Fruit fly (Drosophila melanogaster) whole organism, embryonic: ENCODE data around the gene pnt.
A peak's percentile ranks its signal among the peaks of the same experiment; 100 is the strongest.

Experiments
- ATbp ChIP-seq: fragments of 200-800 bp; sonication (Bioruptor generic); optimal IDR thresholded peaks from 2 replicates; lab custom pipeline; 2017; ENCODE audit warnings: missing biosample characterization, mild to moderate bottlenecking, missing genetic modification characterization, missing genetic modification reagents
- B-H2 ChIP-seq: fragments of 200-800 bp; sonication (Bioruptor generic); optimal IDR thresholded peaks from 2 replicates; lab custom pipeline; 2018; ENCODE audit warnings: missing biosample characterization, mild to moderate bottlenecking, missing genetic modification characterization
- CG11560 ChIP-seq: fragments of 200-800 bp; sonication (Bioruptor generic); IDR thresholded peaks from 3 replicates; pipeline ENCODE4 v1.3.6; 2022; ENCODE audit warnings: missing biosample characterization, missing genetic modification characterization
- CG12155 ChIP-seq: fragments of 200-800 bp; sonication (Bioruptor generic); optimal IDR thresholded peaks from 3 replicates; lab custom pipeline; 2016; ENCODE audit warnings: missing biosample characterization, missing genetic modification characterization
- CG14710 ChIP-seq: fragments of 200-800 bp; sonication (Bioruptor generic); optimal IDR thresholded peaks from 3 replicates; lab custom pipeline; 2019; ENCODE audit warnings: missing biosample characterization, mild to moderate bottlenecking, missing genetic modification characterization, moderate library complexity
- CG14860 ChIP-seq: fragments of 200-800 bp; sonication (Bioruptor generic); IDR thresholded peaks from 3 replicates; pipeline ENCODE4 v1.3.6; 2022; ENCODE audit warnings: missing biosample characterization, missing genetic modification characterization; ENCODE audit not compliant: partially characterized antibody
- CG14965 ChIP-seq: fragments of 200-800 bp; sonication (Bioruptor generic); optimal IDR thresholded peaks from 2 replicates; lab custom pipeline; 2016; ENCODE audit warnings: missing biosample characterization, missing genetic modification characterization, borderline replicate concordance
- CG15601 ChIP-seq: fragments of 200-800 bp; sonication (Bioruptor generic); optimal IDR thresholded peaks from 3 replicates; lab custom pipeline; 2019; ENCODE audit warnings: missing biosample characterization, mild to moderate bottlenecking, missing genetic modification characterization, moderate library complexity
- CG17186 ChIP-seq: fragments of 200-800 bp; sonication (Bioruptor generic); optimal IDR thresholded peaks from 3 replicates; lab custom pipeline; 2017; ENCODE audit warnings: missing biosample characterization, missing genetic modification reagents, missing genetic modification characterization
- CG17568 ChIP-seq: fragments of 200-800 bp; sonication (Bioruptor generic); optimal IDR thresholded peaks from 2 replicates; lab custom pipeline; 2018; ENCODE audit warnings: missing biosample characterization, mild to moderate bottlenecking, missing genetic modification characterization, moderate library complexity
- CG2120 ChIP-seq: fragments of 200-800 bp; sonication (Bioruptor generic); optimal IDR thresholded peaks from 3 replicates; lab custom pipeline; 2016; ENCODE audit warnings: missing biosample characterization, missing genetic modification characterization
- CG31224 ChIP-seq: fragments of 200-800 bp; sonication (Bioruptor generic); IDR thresholded peaks from 2 replicates; pipeline ENCODE4 v1.3.6; 2022; ENCODE audit warnings: missing biosample characterization, missing genetic modification characterization
- CG32772 ChIP-seq: fragments of 200-800 bp; sonication (Bioruptor generic); IDR thresholded peaks from 2 replicates; pipeline ENCODE4 v1.3.6; 2022; ENCODE audit warnings: missing biosample characterization, missing genetic modification characterization
- CG33557 ChIP-seq: fragments of 200-800 bp; sonication (Bioruptor generic); optimal IDR thresholded peaks from 2 replicates; lab custom pipeline; 2019; ENCODE audit warnings: missing biosample characterization, mild to moderate bottlenecking, missing genetic modification characterization, moderate library complexity
- CG34422 ChIP-seq: fragments of 200-800 bp; sonication (Bioruptor generic); IDR thresholded peaks from 3 replicates; pipeline ENCODE4 v1.3.6; 2022; ENCODE audit warnings: missing biosample characterization, missing genetic modification characterization
- CG4328 ChIP-seq: fragments of 200-800 bp; sonication (Bioruptor generic); optimal IDR thresholded peaks from 3 replicates; lab custom pipeline; 2017; ENCODE audit warnings: missing biosample characterization, missing genetic modification reagents, missing genetic modification characterization
- CG6683 ChIP-seq: fragments of 200-800 bp; sonication (Bioruptor generic); optimal IDR thresholded peaks from 2 replicates; lab custom pipeline; 2017; ENCODE audit warnings: missing biosample characterization, mild to moderate bottlenecking, missing genetic modification characterization, missing genetic modification reagents
- CG6813 ChIP-seq: fragments of 200-800 bp; sonication (Bioruptor generic); optimal IDR thresholded peaks from 2 replicates; lab custom pipeline; 2017; ENCODE audit warnings: missing biosample characterization, missing genetic modification characterization, mild to moderate bottlenecking, moderate library complexity, missing genetic modification reagents
- CG6854 ChIP-seq: fragments of 200-800 bp; sonication (Bioruptor generic); optimal IDR thresholded peaks from 3 replicates; lab custom pipeline; 2017; ENCODE audit warnings: missing biosample characterization, mild to moderate bottlenecking, missing genetic modification characterization
- CG7786 ChIP-seq: fragments of 200-800 bp; sonication (Bioruptor generic); optimal IDR thresholded peaks from 2 replicates; lab custom pipeline; 2016; ENCODE audit warnings: missing biosample characterization, missing genetic modification characterization
- CG8290 ChIP-seq, 3 experiments: fragments of 200-800 bp; sonication (Bioruptor generic); optimal IDR thresholded peaks; 2 replicates each; lab custom pipeline; 2016 to 2019; ENCODE audit warnings: missing biosample characterization in 3 of 3, missing genetic modification characterization in 3 of 3, mild to moderate bottlenecking in 2 of 3, moderate library complexity in 1 of 3
- CG8359 ChIP-seq: fragments of 200-800 bp; sonication (Bioruptor generic); optimal IDR thresholded peaks from 2 replicates; lab custom pipeline; 2017; ENCODE audit warnings: missing biosample characterization, mild to moderate bottlenecking, missing genetic modification characterization, borderline replicate concordance
- CG9437 ChIP-seq: fragments of 200-800 bp; sonication (Bioruptor generic); optimal IDR thresholded peaks from 2 replicates; lab custom pipeline; 2018; ENCODE audit warnings: missing biosample characterization, mild to moderate bottlenecking, missing genetic modification characterization
- CG9876 ChIP-seq: fragments of 200-800 bp; sonication (Bioruptor generic); optimal IDR thresholded peaks from 2 replicates; lab custom pipeline; 2016; ENCODE audit warnings: missing biosample characterization, missing genetic modification characterization
- D19A ChIP-seq: fragments of 200-800 bp; optimal IDR thresholded peaks from 3 replicates; lab custom pipeline; 2019; ENCODE audit warnings: missing biosample characterization, mild to moderate bottlenecking, missing genetic modification characterization, moderate library complexity
- Eip74EF ChIP-seq, 2 experiments: fragments of 200-800 bp in 1 of 2; fragments of >200 bp in 1 of 2; sonication (Bioruptor generic) in 1 of 2; optimal IDR thresholded peaks; 2 replicates each; lab custom pipeline; 2017 to 2019; ENCODE audit warnings: missing biosample characterization in 2 of 2, missing genetic modification characterization in 2 of 2, mild to moderate bottlenecking in 1 of 2, moderate library complexity in 1 of 2
- Gug ChIP-seq: fragments of 200-800 bp; sonication (Bioruptor generic); IDR thresholded peaks from 4 replicates; pipeline ENCODE4 v1.3.6; 2022; ENCODE audit warnings: missing biosample characterization, missing genetic modification characterization
- HLH54F ChIP-seq: fragments of 200-800 bp; sonication (Bioruptor generic); optimal IDR thresholded peaks from 3 replicates; lab custom pipeline; 2016; ENCODE audit warnings: missing biosample characterization, missing genetic modification characterization
- Hr78 ChIP-seq, 2 experiments: fragments of 200-800 bp in 1 of 2; fragments of >200 bp in 1 of 2; sonication (Bioruptor generic) in 1 of 2; optimal IDR thresholded peaks; 2 replicates each; lab custom pipeline; 2017 to 2019; ENCODE audit warnings: missing biosample characterization in 2 of 2, missing genetic modification characterization in 2 of 2, mild to moderate bottlenecking in 1 of 2, moderate library complexity in 1 of 2
- Lim3 ChIP-seq: fragments of 200-800 bp; sonication (Bioruptor generic); IDR thresholded peaks from 2 replicates; pipeline ENCODE4 v1.3.6; 2022; ENCODE audit warnings: missing biosample characterization, missing genetic modification characterization
- MTF-1 ChIP-seq: fragments of 200-800 bp; sonication (Bioruptor generic); optimal IDR thresholded peaks from 2 replicates; lab custom pipeline; 2018; ENCODE audit warnings: missing biosample characterization, mild to moderate bottlenecking, missing genetic modification characterization, borderline replicate concordance
- NC2β ChIP-seq: fragments of 200-800 bp; sonication (Bioruptor generic); optimal IDR thresholded peaks from 2 replicates; lab custom pipeline; 2016; ENCODE audit warnings: missing biosample characterization, missing genetic modification characterization
- Ravus ChIP-seq: fragments of 200-800 bp; sonication (Bioruptor generic); IDR thresholded peaks from 2 replicates; pipeline ENCODE4 v1.3.6; 2022; ENCODE audit warnings: missing biosample characterization, missing genetic modification characterization
- Side ChIP-seq: fragments of 200-800 bp; sonication (Bioruptor generic); optimal IDR thresholded peaks from 2 replicates; lab custom pipeline; 2016; ENCODE audit warnings: missing biosample characterization, missing genetic modification characterization
- Trl ChIP-seq, 3 experiments: fragments of >200 bp in 2 of 3; fragments of 200-800 bp in 1 of 3; sonication (Bioruptor generic) in 1 of 3; optimal IDR thresholded peaks; 2 replicates in 1 of 3; 3 replicates in 2 of 3; lab custom pipeline; 2016 to 2017; ENCODE audit warnings: missing biosample characterization in 1 of 3, missing genetic modification characterization in 1 of 3
- ara ChIP-seq: fragments of 200-800 bp; sonication (Bioruptor generic); IDR thresholded peaks from 2 replicates; pipeline ENCODE4 v1.3.6; 2022; ENCODE audit warnings: missing biosample characterization, missing genetic modification characterization
- ase ChIP-seq: fragments of 200-800 bp; sonication (Bioruptor generic); IDR thresholded peaks from 3 replicates; pipeline ENCODE4 v1.3.6; 2022; ENCODE audit warnings: missing biosample characterization, missing genetic modification characterization
- bowl ChIP-seq: fragments of 200-800 bp; sonication (Bioruptor generic); IDR thresholded peaks from 2 replicates; pipeline ENCODE4 v1.3.6; 2022; ENCODE audit warnings: missing biosample characterization, missing genetic modification characterization
- dm ChIP-seq: fragments of 200-800 bp; sonication (Bioruptor generic); optimal IDR thresholded peaks from 3 replicates; lab custom pipeline; 2016; ENCODE audit warnings: missing biosample characterization, missing genetic modification characterization
- ems ChIP-seq: fragments of 200-800 bp; sonication (Bioruptor generic); optimal IDR thresholded peaks from 3 replicates; lab custom pipeline; 2016; ENCODE audit warnings: missing biosample characterization, missing genetic modification characterization
- gce ChIP-seq: fragments of 200-800 bp; sonication (Bioruptor generic); IDR thresholded peaks from 3 replicates; pipeline ENCODE4 v1.3.6; 2022; ENCODE audit warnings: missing biosample characterization, missing genetic modification characterization
- kni ChIP-seq: fragments of 200-800 bp; sonication (Bioruptor generic); optimal IDR thresholded peaks from 3 replicates; lab custom pipeline; 2017; ENCODE audit warnings: mild to moderate bottlenecking, missing biosample characterization, missing genetic modification reagents, missing genetic modification characterization
- knrl ChIP-seq: fragments of 200-800 bp; sonication (Bioruptor generic); IDR thresholded peaks from 3 replicates; pipeline ENCODE4 v1.3.6; 2022; ENCODE audit warnings: missing biosample characterization, missing genetic modification characterization; ENCODE audit not compliant: partially characterized antibody
- lov ChIP-seq, 2 experiments: fragments of 200-800 bp in 1 of 2; fragments of >200 bp in 1 of 2; sonication (Bioruptor generic) in 1 of 2; IDR thresholded peaks in 1 of 2; optimal IDR thresholded peaks in 1 of 2; 2 replicates in 1 of 2; 3 replicates in 1 of 2; pipeline versions ENCODE4 v1.3.6 to Lab custom; 2017 to 2022; ENCODE audit warnings: missing biosample characterization in 1 of 2, missing genetic modification characterization in 1 of 2
- sim ChIP-seq: fragments of 200-800 bp; sonication (Bioruptor generic); IDR thresholded peaks from 2 replicates; pipeline ENCODE4 v1.3.6; 2022; ENCODE audit warnings: missing biosample characterization, missing genetic modification characterization
- sima ChIP-seq: fragments of 200-800 bp; sonication (Bioruptor generic); optimal IDR thresholded peaks from 2 replicates; lab custom pipeline; 2016; ENCODE audit warnings: missing biosample characterization, missing genetic modification characterization
- ssp ChIP-seq: fragments of 200-800 bp; sonication (Bioruptor generic); IDR thresholded peaks from 2 replicates; pipeline ENCODE4 v1.3.6; 2022; ENCODE audit warnings: missing biosample characterization, missing genetic modification characterization
- tin ChIP-seq: fragments of 200-800 bp; sonication (Bioruptor generic); optimal IDR thresholded peaks from 3 replicates; lab custom pipeline; 2016; ENCODE audit warnings: missing biosample characterization, missing genetic modification characterization

pnt gene

dm6 chr3R:23335577-23335976 is 10.4 kb downstream of the pnt start (continued):
- TF ChIP-seq D19A (peak; percentile 71), ems (no peak), CG31224 (peak; percentile 76), CG9876 (GFP tag; lab: Kevin White, UChicago) (no peak), Hr78 (GFP tag; optimal IDR thresholded peaks at IDR 0.05; lab: Kevin White, UChicago) (peak in 1 of 2 experiments; percentile 10), Trl (optimal IDR thresholded peaks at IDR 0.05; lab: Kevin White, UChicago) (no peak), Trl (GFP tag; optimal IDR thresholded peaks at IDR 0.05; lab: Kevin White, UChicago) (no peak), CG12155 (peak; percentile 55), CG8290 (GFP tag; optimal IDR thresholded peaks at IDR 0.05; lab: Kevin White, UChicago) (no peak), CG8290 (tag; optimal IDR thresholded peaks at IDR 0.05; lab: Kevin White, UChicago) (peak in 1 of 2 experiments; percentile 47), bowl (no peak; the same call in 1 of the 2 replicates), CG11560 (tag; lab: Robert Waterston, UW) (0 out of 3 replicates have a peak, but pooled peaks have one; percentile 31), CG15601 (tag; lab: Kevin White, UChicago) (peak; percentile 5), CG33557 (GFP tag; lab: Kevin White, UChicago) (no peak), Ravus (GFP tag; lab: Robert Waterston, UW) (no peak), CG6683 (GFP tag; lab: Kevin White, UChicago) (peak; percentile 81), Side (no peak), CG14860 (GFP tag; lab: Robert Waterston, UW) (no peak), B-H2 (GFP tag; lab: Kevin White, UChicago) (peak; percentile 80), gce (GFP tag; lab: Robert Waterston, UW) (no peak), CG32772 (GFP tag; lab: Robert Waterston, UW) (peak; percentile 53), ATbp (GFP tag; lab: Kevin White, UChicago) (peak; percentile 42), Eip74EF (GFP tag; optimal IDR thresholded peaks at IDR 0.05; lab: Kevin White, UChicago) (peak in 1 of 2 experiments; percentile 60), HLH54F (no peak), NC2β (no peak), kni (GFP tag; lab: Kevin White, UChicago) (no peak), ssp (GFP tag; lab: Robert Waterston, UW) (no peak), ara (GFP tag; lab: Robert Waterston, UW) (no peak), sima (GFP tag; lab: Kevin White, UChicago) (no peak), CG4328 (GFP tag; lab: Kevin White, UChicago) (peak; percentile 78), sim (no peak), CG34422 (GFP tag; lab: Robert Waterston, UW) (peak; percentile 62; the same call in 2 of the 3 replicates), Lim3 (GFP tag; lab: Robert Waterston, UW) (no peak), tin (GFP tag; lab: Kevin White, UChicago) (peak; percentile 32), dm (GFP tag; lab: Kevin White, UChicago) (no peak), Gug (GFP tag; lab: Robert Waterston, UW) (peak; percentile 22; the same call in 1 of the 4 replicates), MTF-1 (GFP tag; lab: Kevin White, UChicago) (no peak), CG7786 (no peak), CG17568 (GFP tag; lab: Kevin White, UChicago) (peak; percentile 18), CG6813 (GFP tag; lab: Kevin White, UChicago) (peak; percentile 82), lov (optimal IDR thresholded peaks at IDR 0.05; lab: Kevin White, UChicago) (no peak), lov (GFP tag; IDR thresholded peaks at IDR 0.05; lab: Robert Waterston, UW) (no peak), knrl (GFP tag; lab: Robert Waterston, UW) (no peak), CG2120 (GFP tag; lab: Kevin White, UChicago) (peak; percentile 75), CG9437 (peak; percentile 77), ase (GFP tag; lab: Robert Waterston, UW) (no peak), CG6854 (GFP tag; lab: Kevin White, UChicago) (peak; percentile 75), CG14710 (tag; lab: Kevin White, UChicago) (peak; percentile 51), CG14965 (no peak), CG8359 (peak; percentile 30), CG17186 (GFP tag; lab: Kevin White, UChicago) (no peak)
